Worm (Caenorhabditis elegans) whole organism, L2 larva: ENCODE data around the gene semo-1.
A peak's percentile ranks its signal among the peaks of the same experiment; 100 is the strongest.

Source experiments
- F13H6.1 ChIP-seq: sonication (generic microtip); optimal IDR thresholded peaks from 2 replicates; lab custom pipeline; 2016; ENCODE audit warnings: missing genetic modification characterization, missing compliant biosample characterization
- Y55F3AM.14 ChIP-seq: fragments of 200-800 bp; sonication (Bioruptor generic); optimal IDR thresholded peaks from 2 replicates; lab custom pipeline; 2018; ENCODE audit warnings: mild to moderate bottlenecking, missing genetic modification characterization, missing compliant biosample characterization
- ZK546.5 ChIP-seq: sonication (generic microtip); optimal IDR thresholded peaks from 2 replicates; lab custom pipeline; 2017; ENCODE audit warnings: missing biosample characterization, missing genetic modification characterization
- alr-1 ChIP-seq: fragments of 150-350 bp; optimal IDR thresholded peaks from 2 replicates; lab custom pipeline; 2014; ENCODE audit warnings: missing biosample characterization, missing genetic modification characterization
- aly-2 ChIP-seq: fragments of 150-350 bp; optimal IDR thresholded peaks from 2 replicates; lab custom pipeline; 2014; ENCODE audit warnings: missing biosample characterization, missing genetic modification characterization
- ama-1 ChIP-seq: fragments of 150-350 bp; optimal IDR thresholded peaks from 2 replicates; lab custom pipeline; 2018; ENCODE audit warnings: inconsistent platforms
- blmp-1 ChIP-seq: sonication (generic microtip); optimal IDR thresholded peaks from 2 replicates; lab custom pipeline; 2017; ENCODE audit warnings: missing genetic modification characterization, mild to moderate bottlenecking, missing compliant biosample characterization, antibody characterized with exemption, moderate library complexity; ENCODE audit not compliant: insufficient read depth
- ceh-16 ChIP-seq: fragments of 150-350 bp; optimal IDR thresholded peaks from 2 replicates; lab custom pipeline; 2014; ENCODE audit warnings: missing biosample characterization, missing genetic modification characterization
- crh-2 ChIP-seq: sonication (generic microtip); optimal IDR thresholded peaks from 2 replicates; lab custom pipeline; 2017; ENCODE audit warnings: missing biosample characterization, missing genetic modification characterization
- egl-27 ChIP-seq: sonication (generic microtip); optimal IDR thresholded peaks from 3 replicates; lab custom pipeline; 2017; ENCODE audit warnings: missing biosample characterization, missing genetic modification reagents, missing genetic modification characterization
- elt-1 ChIP-seq: fragments of 150-350 bp; optimal IDR thresholded peaks from 2 replicates; lab custom pipeline; 2014; ENCODE audit warnings: missing biosample characterization, missing genetic modification characterization
- elt-3 ChIP-seq: sonication (generic microtip); optimal IDR thresholded peaks from 2 replicates; lab custom pipeline; 2017; ENCODE audit warnings: missing biosample characterization, missing genetic modification characterization
- fos-1 ChIP-seq: fragments of 150-350 bp; optimal IDR thresholded peaks from 2 replicates; lab custom pipeline; 2014; ENCODE audit warnings: missing biosample characterization, missing genetic modification characterization
- lin-11 ChIP-seq: fragments of 150-350 bp; sonication (generic microtip); optimal IDR thresholded peaks from 2 replicates; lab custom pipeline; 2014; ENCODE audit warnings: missing biosample characterization, missing genetic modification characterization, inconsistent platforms, mixed read lengths
- lin-13 ChIP-seq: fragments of 150-350 bp; optimal IDR thresholded peaks from 2 replicates; lab custom pipeline; 2014; ENCODE audit warnings: missing biosample characterization, missing genetic modification reagents, missing genetic modification characterization
- mab-5 ChIP-seq: fragments of 150-350 bp; optimal IDR thresholded peaks from 2 replicates; lab custom pipeline; 2014; ENCODE audit warnings: missing biosample characterization, missing genetic modification characterization
- mbf-1 ChIP-seq: sonication (generic microtip); optimal IDR thresholded peaks from 2 replicates; lab custom pipeline; 2017; ENCODE audit warnings: missing biosample characterization, missing genetic modification characterization
- mdl-1 ChIP-seq, 2 experiments: fragments of 150-350 bp in 1 of 2; sonication (generic microtip) in 1 of 2; optimal IDR thresholded peaks; 2 replicates each; lab custom pipeline; 2017; ENCODE audit warnings: missing biosample characterization in 2 of 2, missing genetic modification characterization in 2 of 2
- nhr-10 ChIP-seq: sonication (generic microtip); optimal IDR thresholded peaks from 2 replicates; lab custom pipeline; 2017; ENCODE audit warnings: missing biosample characterization, missing genetic modification characterization
- nhr-11 ChIP-seq: fragments of 150-350 bp; optimal IDR thresholded peaks from 2 replicates; lab custom pipeline; 2014; ENCODE audit warnings: missing biosample characterization, missing genetic modification characterization
- nhr-12 ChIP-seq: fragments of 150-350 bp; optimal IDR thresholded peaks from 2 replicates; lab custom pipeline; 2014; ENCODE audit warnings: missing biosample characterization, missing genetic modification characterization
- nhr-129 ChIP-seq: fragments of 150-350 bp; optimal IDR thresholded peaks from 2 replicates; lab custom pipeline; 2014; ENCODE audit warnings: missing biosample characterization, missing genetic modification characterization
- nhr-21 ChIP-seq: fragments of 150-350 bp; optimal IDR thresholded peaks from 2 replicates; lab custom pipeline; 2014; ENCODE audit warnings: missing biosample characterization, missing genetic modification characterization
- nhr-23 ChIP-seq: fragments of 150-350 bp; optimal IDR thresholded peaks from 2 replicates; lab custom pipeline; 2014; ENCODE audit warnings: missing biosample characterization, missing genetic modification reagents, missing genetic modification characterization
- nhr-237 ChIP-seq: fragments of 150-350 bp; optimal IDR thresholded peaks from 2 replicates; lab custom pipeline; 2014; ENCODE audit warnings: missing biosample characterization, missing genetic modification characterization
- nhr-25 ChIP-seq: fragments of 150-350 bp; sonication (generic microtip); optimal IDR thresholded peaks from 3 replicates; lab custom pipeline; 2014; ENCODE audit warnings: missing biosample characterization, missing genetic modification characterization
- nhr-6 ChIP-seq: fragments of 150-350 bp; optimal IDR thresholded peaks from 2 replicates; lab custom pipeline; 2014; ENCODE audit warnings: missing biosample characterization, missing genetic modification characterization
- nhr-77 ChIP-seq: fragments of 150-350 bp; optimal IDR thresholded peaks from 2 replicates; lab custom pipeline; 2014; ENCODE audit warnings: missing biosample characterization, missing genetic modification characterization
- peb-1 ChIP-seq: fragments of 150-350 bp; optimal IDR thresholded peaks from 2 replicates; lab custom pipeline; 2014; ENCODE audit warnings: missing biosample characterization, missing genetic modification characterization
- sma-3 ChIP-seq: sonication (generic microtip); optimal IDR thresholded peaks from 2 replicates; lab custom pipeline; 2016; ENCODE audit warnings: missing genetic modification reagents, missing genetic modification characterization, missing compliant biosample characterization
- sma-9 ChIP-seq, 2 experiments: fragments of 150-350 bp in 1 of 2; sonication (generic microtip) in 1 of 2; optimal IDR thresholded peaks; 2 replicates each; lab custom pipeline; 2014 to 2016; ENCODE audit warnings: missing genetic modification characterization in 2 of 2, mild to moderate bottlenecking in 1 of 2, missing biosample characterization in 1 of 2, missing compliant biosample characterization in 1 of 2, missing genetic modification reagents in 1 of 2, moderate library complexity in 1 of 2
- unc-55 ChIP-seq: fragments of 150-350 bp; sonication (generic microtip); optimal IDR thresholded peaks from 3 replicates; lab custom pipeline; 2014; ENCODE audit warnings: missing biosample characterization, missing genetic modification reagents, missing genetic modification characterization
- unc-62 ChIP-seq: fragments of 150-350 bp; optimal IDR thresholded peaks from 2 replicates; lab custom pipeline; 2014; ENCODE audit warnings: missing biosample characterization, missing genetic modification reagents, missing genetic modification characterization
- zag-1 ChIP-seq: fragments of 150-350 bp; optimal IDR thresholded peaks from 2 replicates; lab custom pipeline; 2014; ENCODE audit warnings: missing biosample characterization, missing genetic modification characterization
- ztf-1 ChIP-seq: fragments of 200-800 bp; sonication (Bioruptor generic); conservative IDR thresholded peaks from 2 replicates; pipeline ENCODE4 v1.3.6; 2022; ENCODE audit warnings: missing genetic modification characterization, missing compliant biosample characterization
- ztf-4 ChIP-seq: fragments of 150-350 bp; optimal IDR thresholded peaks from 2 replicates; lab custom pipeline; 2014; ENCODE audit warnings: missing biosample characterization, missing genetic modification characterization

semo-1 gene

ce11 chrIV:14083505-14083904, 32.5 kb downstream of the semo-1 start, which contains the start of gene F52B11.2:
F52B11.2 (plus strand) TSS chrIV:14083568.
- no peak for TF ChIP-seq sma-3 (GFP tag; lab: Kevin White, UChicago)
- TF ChIP-seq zag-1: no peak
- no peak for TF ChIP-seq egl-27 (tag; lab: Kevin White, UChicago)
- no peak for TF ChIP-seq nhr-12 (tag; lab: Kevin White, UChicago)
- TF ChIP-seq ztf-4 (tag; lab: Kevin White, UChicago): no peak
- no peak for TF ChIP-seq elt-1 (tag; lab: Kevin White, UChicago)
- TF ChIP-seq lin-13: no peak
- no peak for TF ChIP-seq unc-62
- no peak for TF ChIP-seq Y55F3AM.14 (GFP tag; lab: Kevin White, UChicago)

ce11 chrIV:14086395-14086794, 35.4 kb downstream of the semo-1 start:
- TF ChIP-seq blmp-1 (tag; lab: Kevin White, UChicago): no peak
- no peak for TF ChIP-seq Y55F3AM.14 (GFP tag; lab: Kevin White, UChicago)
- peak; percentile 6 for TF ChIP-seq nhr-21 (tag; lab: Kevin White, UChicago)
- TF ChIP-seq nhr-129 (tag; lab: Kevin White, UChicago): peak; percentile 11

ce11 chrIV:14089749-14090148, 38.7 kb downstream of the semo-1 start:
- peak; percentile 31 for TF ChIP-seq nhr-129 (tag; lab: Kevin White, UChicago)
- TF ChIP-seq nhr-21 (tag; lab: Kevin White, UChicago): peak; percentile 64
- TF ChIP-seq ztf-1 (GFP tag; lab: Robert Waterston, UW): no peak
- no peak for TF ChIP-seq nhr-237 (tag; lab: Kevin White, UChicago)
- no peak for TF ChIP-seq nhr-10
- TF ChIP-seq aly-2: no peak
- peak; percentile 2 for TF ChIP-seq sma-9 (GFP tag; optimal IDR thresholded peaks at IDR 0.05; lab: Kevin White, UChicago)
- no peak for TF ChIP-seq sma-9 (tag; optimal IDR thresholded peaks at IDR 0.05; lab: Kevin White, UChicago)
- TF ChIP-seq sma-3 (GFP tag; lab: Kevin White, UChicago): no peak
- peak; percentile 27 for TF ChIP-seq nhr-25 (tag; lab: Kevin White, UChicago)
- TF ChIP-seq elt-1 (tag; lab: Kevin White, UChicago): no peak
- no peak for TF ChIP-seq lin-13
- no peak for TF ChIP-seq mbf-1 (tag; lab: Kevin White, UChicago)
- no peak for TF ChIP-seq crh-2 (tag; lab: Kevin White, UChicago)
- peak; percentile 93 for TF ChIP-seq blmp-1 (tag; lab: Kevin White, UChicago)
- no peak for TF ChIP-seq mdl-1 (tag; optimal IDR thresholded peaks at IDR 0.05; lab: Kevin White, UChicago)
- no peak for TF ChIP-seq alr-1 (tag; lab: Kevin White, UChicago)
- no peak for TF ChIP-seq nhr-23 (tag; lab: Kevin White, UChicago)

- TF ChIP-seq nhr-21 (tag; lab: Kevin White, UChicago) (no peak), mdl-1 (tag; optimal IDR thresholded peaks at IDR 0.05; lab: Kevin White, UChicago) (no peak), ZK546.5 (tag; lab: Kevin White, UChicago) (no peak), fos-1 (tag; lab: Kevin White, UChicago) (no peak), mbf-1 (tag; lab: Kevin White, UChicago) (no peak), alr-1 (tag; lab: Kevin White, UChicago) (no peak), nhr-25 (tag; lab: Kevin White, UChicago) (no peak), unc-62 (no peak)
These were observed 40.2 kb downstream of the semo-1 start, which contains the start of gene noah-2 for ce11 chrIV:14091242-14091641. noah-2 (plus strand) TSS chrIV:14091254.

ce11 chrIV:14098540-14099098, 47.6 kb downstream of the semo-1 start:
- TF ChIP-seq peb-1: no peak
- no peak for TF ChIP-seq aly-2
- no peak for TF ChIP-seq ama-1 (lab: Kevin White, UChicago)
- no peak for TF ChIP-seq ceh-16 (tag; lab: Kevin White, UChicago)
- no peak for TF ChIP-seq mab-5 (tag; lab: Kevin White, UChicago)
- no peak for TF ChIP-seq zag-1
- TF ChIP-seq nhr-23 (tag; lab: Kevin White, UChicago): no peak
- TF ChIP-seq fos-1 (tag; lab: Kevin White, UChicago): no peak
- no peak for TF ChIP-seq unc-55
- TF ChIP-seq nhr-10: no peak
- TF ChIP-seq F13H6.1: no peak
- no peak for TF ChIP-seq lin-11 (tag; lab: Kevin White, UChicago)
- no peak for TF ChIP-seq unc-62
- TF ChIP-seq sma-3 (GFP tag; lab: Kevin White, UChicago): no peak
- no peak for TF ChIP-seq elt-3 (tag; lab: Kevin White, UChicago)
- no peak for TF ChIP-seq nhr-11 (tag; lab: Kevin White, UChicago)
- no peak for TF ChIP-seq nhr-77 (tag; lab: Kevin White, UChicago)
- no peak for TF ChIP-seq nhr-6
